Worm (Caenorhabditis elegans): ENCODE results near the gene Y75B12B.1.
"Not testable (repeated sequence)": the region's sequence is repeated elsewhere in the genome, so short reads cannot be mapped to it uniquely, and the experiment has no call there.

The Y75B12B.1 gene

ce11 chrV:15215175-15215574 lies 30.7 kb downstream of the Y75B12B.1 start, which contains the start of gene sri-26:
sri-26 (plus strand) TSS chrV:15215475.
- not testable (repeated sequence) for TF ChIP-seq set-16 (GFP tag; IDR thresholded peaks at IDR 0.05); ceh-28 (tag; optimal IDR thresholded peaks at IDR 0.05); lin-38 (GFP tag; IDR thresholded peaks at IDR 0.05)

DNA sequence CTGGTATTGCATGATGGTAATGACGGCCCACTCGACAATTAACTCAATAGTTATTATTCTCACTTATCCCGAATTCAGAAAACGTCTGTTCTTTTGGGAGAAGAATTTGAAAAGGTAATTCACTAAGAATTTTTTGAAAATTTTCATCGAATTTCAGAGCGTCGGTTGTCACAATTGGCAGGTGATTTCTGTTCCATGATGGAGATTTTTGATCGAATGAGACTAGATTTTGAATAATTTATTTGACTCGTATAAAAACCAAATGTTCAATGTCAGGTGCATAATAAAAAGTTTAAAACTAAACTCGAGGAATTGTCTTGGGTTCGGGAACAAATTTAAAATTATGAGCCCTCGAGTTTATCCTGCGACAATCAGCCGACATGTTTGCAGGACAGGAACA lies 32.2 kb downstream of the Y75B12B.1 start, which contains the start of gene sri-25:
TSS of gene sri-25 (plus strand) at position 301 of the 400 bp plus-strand sequence.
- TF ChIP-seq daf-8 (GFP tag; IDR thresholded peaks at IDR 0.05) = no peak
- no peak for TF ChIP-seq ZK337.2 (GFP tag; IDR thresholded peaks at IDR 0.05)
- TF ChIP-seq mep-1 (tag; optimal IDR thresholded peaks at IDR 0.05) = no peak
- TF ChIP-seq dve-1 (tag; optimal IDR thresholded peaks at IDR 0.05; ENCODE audit: insufficient read depth) = no peak
- TF ChIP-seq mdl-1 (tag; optimal IDR thresholded peaks at IDR 0.05) = no peak
- TF ChIP-seq nhr-28 (tag; optimal IDR thresholded peaks at IDR 0.05) = no peak
- no peak for TF ChIP-seq set-16 (GFP tag; IDR thresholded peaks at IDR 0.05)
- TF ChIP-seq F10B5.3 (tag; optimal IDR thresholded peaks at IDR 0.05) = no peak
- TF ChIP-seq hlh-30 (tag; optimal IDR thresholded peaks at IDR 0.05; ENCODE audit: insufficient read depth) = no peak
- TF ChIP-seq nhr-6 (tag; optimal IDR thresholded peaks at IDR 0.05) = no peak

- TF ChIP-seq daf-8 (GFP tag; IDR thresholded peaks at IDR 0.05) (no peak), dve-1 (tag; optimal IDR thresholded peaks at IDR 0.05; ENCODE audit: insufficient read depth) (no peak), set-16 (GFP tag; IDR thresholded peaks at IDR 0.05) (no peak), zfp-2 (tag; optimal IDR thresholded peaks at IDR 0.05) (no peak), Y48G9A.11 (GFP tag; IDR thresholded peaks at IDR 0.05) (no peak), nhr-41 (GFP tag; IDR thresholded peaks at IDR 0.05) (no peak), Y5F2A.4 (GFP tag; optimal IDR thresholded peaks at IDR 0.05) (no peak), lin-39 (tag; optimal IDR thresholded peaks at IDR 0.05) (no peak), attf-4 (tag; optimal IDR thresholded peaks at IDR 0.05) (no peak), ces-1 (GFP tag; optimal IDR thresholded peaks at IDR 0.05) (no peak), spr-3 (GFP tag; optimal IDR thresholded peaks at IDR 0.05) (no peak)
Observed at ce11 chrV:15221330-15221729, 36.8 kb downstream of the Y75B12B.1 start, which contains the start of gene irld-25. irld-25 (plus strand) TSS chrV:15221630.

ce11 chrV:15223668-15224067 lies 39.2 kb downstream of the Y75B12B.1 start, which contains the start of gene srw-24:
srw-24 (plus strand) TSS chrV:15223968.
- TF ChIP-seq ctbp-1 (GFP tag; IDR thresholded peaks at IDR 0.05) (no peak), R02D3.7 (tag; optimal IDR thresholded peaks at IDR 0.05) (no peak), zip-11 (GFP tag; IDR thresholded peaks at IDR 0.05) (no peak), nhr-41 (GFP tag; IDR thresholded peaks at IDR 0.05) (no peak), fkh-10 (GFP tag; optimal IDR thresholded peaks at IDR 0.05) (no peak), aly-2 (tag; optimal IDR thresholded peaks at IDR 0.05) (no peak), nhr-28 (tag; optimal IDR thresholded peaks at IDR 0.05) (no peak), F49E8.2 (tag; optimal IDR thresholded peaks at IDR 0.05; ENCODE audit: borderline replicate concordance) (no peak), zip-2 (tag; optimal IDR thresholded peaks at IDR 0.05) (no peak)

DNA sequence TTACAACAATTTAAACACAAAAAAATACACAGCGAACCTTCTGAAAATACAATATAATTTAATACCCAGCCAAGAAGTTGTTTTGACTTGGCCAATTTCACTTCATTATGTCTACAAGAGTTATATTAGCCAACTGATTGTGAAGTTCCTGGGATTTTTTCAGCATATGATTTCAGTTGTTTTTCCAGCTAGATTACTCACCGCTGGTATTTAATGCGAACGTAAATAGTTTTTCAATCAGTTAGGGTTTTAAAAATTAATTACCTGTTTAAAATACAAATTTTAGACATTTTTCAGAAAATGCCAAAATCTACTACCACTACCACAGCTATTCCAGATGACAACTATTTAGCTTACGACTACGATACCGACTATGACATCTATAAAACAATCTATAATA lies 41.2 kb downstream of the Y75B12B.1 start, which contains the start of gene srw-14:
TSS of gene srw-14 (plus strand) at position 301 of the 400 bp plus-strand sequence.
- no peak for TF ChIP-seq ama-1 (optimal IDR thresholded peaks at IDR 0.05)
- no peak for TF ChIP-seq nhr-28 (tag; optimal IDR thresholded peaks at IDR 0.05)
- no peak for TF ChIP-seq ztf-7 (tag; optimal IDR thresholded peaks at IDR 0.05)
- no peak for TF ChIP-seq ceh-62 (tag; optimal IDR thresholded peaks at IDR 0.05)
- no peak for TF ChIP-seq spr-3 (GFP tag; optimal IDR thresholded peaks at IDR 0.05)

- TF ChIP-seq pqm-1 (tag; optimal IDR thresholded peaks at IDR 0.05) = peak; percentile 41
- no peak for TF ChIP-seq mdt-29 (GFP tag; IDR thresholded peaks at IDR 0.05)
- no peak for TF ChIP-seq lsy-2 (tag; optimal IDR thresholded peaks at IDR 0.05)
- no peak for TF ChIP-seq zip-2 (tag; optimal IDR thresholded peaks at IDR 0.05)
- no peak for TF ChIP-seq unc-130 (GFP tag; optimal IDR thresholded peaks at IDR 0.05)
- no peak for TF ChIP-seq nhr-41 (GFP tag; IDR thresholded peaks at IDR 0.05)
- no peak for TF ChIP-seq egl-27 (tag; optimal IDR thresholded peaks at IDR 0.05)
Observed at ce11 chrV:15226206-15226605, 41.7 kb downstream of the Y75B12B.1 start.
